Worm (Caenorhabditis elegans) whole organism, early embryonic: ENCODE results near the gene wdr-46.

Experiments
- ama-1 ChIP-seq: fragments of 150-350 bp; optimal IDR thresholded peaks from 2 replicates; lab custom pipeline; 2014
- ceh-36 ChIP-seq: sonication (generic microtip); optimal IDR thresholded peaks from 2 replicates; lab custom pipeline; 2016; ENCODE audit warnings: missing genetic modification characterization, inconsistent platforms, missing compliant biosample characterization
- flt-1 ChIP-seq: fragments of 200-800 bp; sonication (Bioruptor generic); IDR thresholded peaks from 2 replicates; pipeline ENCODE4 v1.3.6; 2022; ENCODE audit warnings: missing genetic modification characterization, missing compliant biosample characterization
- hmbx-1 ChIP-seq: sonication (generic microtip); optimal IDR thresholded peaks from 2 replicates; lab custom pipeline; 2016; ENCODE audit warnings: mild to moderate bottlenecking, missing genetic modification characterization, missing compliant biosample characterization
- pes-1 ChIP-seq: fragments of 200-800 bp; sonication (Bioruptor generic); IDR thresholded peaks from 2 replicates; pipeline ENCODE4 v1.3.6; 2022; ENCODE audit warnings: missing genetic modification reagents, missing genetic modification characterization, missing compliant biosample characterization
- tbx-37 ChIP-seq: fragments of 200-800 bp; sonication (Bioruptor generic); conservative IDR thresholded peaks from 2 replicates; pipeline ENCODE4 v1.3.6; 2022; ENCODE audit warnings: missing genetic modification reagents, missing genetic modification characterization, missing compliant biosample characterization
- tra-4 ChIP-seq: sonication (generic microtip); optimal IDR thresholded peaks from 2 replicates; lab custom pipeline; 2017; ENCODE audit warnings: missing genetic modification characterization, missing compliant biosample characterization

ce11 chrIV:12376021-12376420, 4.0 kb downstream of the wdr-46 start, which contains the start of gene atz-1:
- TF ChIP-seq tra-4 (tag; lab: Kevin White, UChicago) (no peak), ama-1 (no peak), ceh-36 (tag; lab: Kevin White, UChicago) (no peak), hmbx-1 (tag; lab: Kevin White, UChicago) (no peak), pes-1 (GFP tag; lab: Robert Waterston, UW) (no peak), flt-1 (GFP tag; lab: Robert Waterston, UW) (no peak), tbx-37 (no peak)
